Worm (Caenorhabditis elegans) whole organism, young adult: Measurements from ENCODE around the gene H01M10.1.

Source experiments
- F22D6.2 ChIP-seq: sonication (generic microtip); optimal IDR thresholded peaks from 2 replicates; lab custom pipeline; 2016; ENCODE audit warnings: mild to moderate bottlenecking, missing genetic modification characterization, missing compliant biosample characterization
- F33H1.4 ChIP-seq: fragments of 200-800 bp; sonication (Bioruptor generic); IDR thresholded peaks from 2 replicates; pipeline ENCODE4 v1.3.6; 2022; ENCODE audit warnings: missing genetic modification reagents, missing genetic modification characterization, missing compliant biosample characterization
- F37B4.10 ChIP-seq: fragments of 200-800 bp; sonication (Bioruptor generic); IDR thresholded peaks from 2 replicates; pipeline ENCODE4 v1.3.6; 2022; ENCODE audit warnings: missing genetic modification characterization, missing compliant biosample characterization
- F49E8.2 ChIP-seq: sonication (generic microtip); optimal IDR thresholded peaks from 3 replicates; lab custom pipeline; 2017; ENCODE audit warnings: missing genetic modification characterization, mild to moderate bottlenecking, missing compliant biosample characterization, antibody characterized with exemption, moderate library complexity; ENCODE audit not compliant: insufficient read depth
- K11D2.4 ChIP-seq: fragments of 200-800 bp; sonication (Bioruptor generic); IDR thresholded peaks from 2 replicates; pipeline ENCODE4 v1.3.6; 2022; ENCODE audit warnings: missing genetic modification reagents, missing genetic modification characterization, missing compliant biosample characterization
- K12H6.12 ChIP-seq: fragments of 200-800 bp; sonication (Bioruptor generic); optimal IDR thresholded peaks from 2 replicates; lab custom pipeline; 2018; ENCODE audit warnings: mild to moderate bottlenecking, missing genetic modification characterization, missing compliant biosample characterization
- Y67H2A.10 ChIP-seq: fragments of 200-800 bp; sonication (Bioruptor generic); conservative IDR thresholded peaks from 2 replicates; pipeline ENCODE4 v1.3.6; 2022; ENCODE audit warnings: missing genetic modification reagents, missing genetic modification characterization, missing compliant biosample characterization
- aptf-2 ChIP-seq: fragments of 200-800 bp; sonication (Bioruptor generic); conservative IDR thresholded peaks from 2 replicates; pipeline ENCODE4 v1.3.6; 2022; ENCODE audit warnings: missing genetic modification reagents, missing genetic modification characterization, missing compliant biosample characterization
- ceh-27 ChIP-seq: fragments of 200-800 bp; sonication (Bioruptor generic); optimal IDR thresholded peaks from 2 replicates; lab custom pipeline; 2018; ENCODE audit warnings: mild to moderate bottlenecking, missing genetic modification characterization, moderate library complexity, missing compliant biosample characterization
- ceh-58 ChIP-seq: fragments of 200-800 bp; sonication (Bioruptor generic); IDR thresholded peaks from 2 replicates; pipeline ENCODE4 v1.3.6; 2022; ENCODE audit warnings: missing genetic modification characterization, missing compliant biosample characterization
- ceh-91 ChIP-seq: fragments of 200-800 bp; sonication (Bioruptor generic); IDR thresholded peaks from 2 replicates; pipeline ENCODE4 v1.3.6; 2022; ENCODE audit warnings: missing genetic modification reagents, missing genetic modification characterization, missing compliant biosample characterization
- chd-7 ChIP-seq: sonication (generic microtip); optimal IDR thresholded peaks from 2 replicates; lab custom pipeline; 2016; ENCODE audit warnings: mild to moderate bottlenecking, missing genetic modification characterization, moderate library complexity, missing compliant biosample characterization
- die-1 ChIP-seq: sonication (generic microtip); optimal IDR thresholded peaks from 2 replicates; lab custom pipeline; 2016; ENCODE audit warnings: missing genotype, mild to moderate bottlenecking, missing genetic modification characterization, missing compliant biosample characterization
- dpff-1 ChIP-seq: sonication (generic microtip); optimal IDR thresholded peaks from 2 replicates; lab custom pipeline; 2017; ENCODE audit warnings: mild to moderate bottlenecking, missing genetic modification characterization, missing compliant biosample characterization
- efl-1 ChIP-seq: fragments of 150-350 bp; optimal IDR thresholded peaks from 2 replicates; lab custom pipeline; 2014; ENCODE audit warnings: missing biosample characterization, missing genetic modification reagents, missing genetic modification characterization
- egl-44 ChIP-seq: fragments of 200-800 bp; sonication (Bioruptor generic); IDR thresholded peaks from 2 replicates; pipeline ENCODE4 v1.3.6; 2022; ENCODE audit warnings: missing genetic modification reagents, missing genetic modification characterization, missing compliant biosample characterization
- egrh-3 ChIP-seq: fragments of 200-800 bp; sonication (Bioruptor generic); IDR thresholded peaks from 2 replicates; pipeline ENCODE4 v1.3.6; 2022; ENCODE audit warnings: missing genetic modification reagents, missing genetic modification characterization, missing compliant biosample characterization
- gei-17 ChIP-seq: fragments of 200-800 bp; sonication (Bioruptor generic); optimal IDR thresholded peaks from 2 replicates; lab custom pipeline; 2018; ENCODE audit warnings: mild to moderate bottlenecking, missing genetic modification characterization, missing compliant biosample characterization
- hlh-12 ChIP-seq: sonication (generic microtip); optimal IDR thresholded peaks from 2 replicates; lab custom pipeline; 2016; ENCODE audit warnings: missing genetic modification characterization, missing compliant biosample characterization
- hlh-26 ChIP-seq: fragments of 200-800 bp; sonication (Bioruptor generic); conservative IDR thresholded peaks from 2 replicates; pipeline ENCODE4 v1.3.6; 2022; ENCODE audit warnings: missing genetic modification reagents, missing genetic modification characterization, missing compliant biosample characterization
- hmg-1.2 ChIP-seq: fragments of 200-800 bp; sonication (Bioruptor generic); IDR thresholded peaks from 2 replicates; pipeline ENCODE4 v1.3.6; 2022; ENCODE audit warnings: missing genetic modification reagents, missing genetic modification characterization, missing compliant biosample characterization
- hsf-1 ChIP-seq: fragments of 200-800 bp; sonication (Bioruptor generic); IDR thresholded peaks from 2 replicates; pipeline ENCODE4 v1.3.6; 2022; ENCODE audit warnings: missing genetic modification reagents, missing genetic modification characterization, missing compliant biosample characterization
- lag-1 ChIP-seq: fragments of 200-800 bp; sonication (Bioruptor generic); IDR thresholded peaks from 2 replicates; pipeline ENCODE4 v1.3.6; 2022; ENCODE audit warnings: missing genetic modification reagents, missing genetic modification characterization, missing compliant biosample characterization
- let-526 ChIP-seq: fragments of 200-800 bp; sonication (Bioruptor generic); IDR thresholded peaks from 2 replicates; pipeline ENCODE4 v1.3.6; 2022; ENCODE audit warnings: missing genetic modification reagents, missing genetic modification characterization, missing compliant biosample characterization
- let-607 ChIP-seq, 2 experiments: fragments of 200-800 bp in 1 of 2; sonication (Bioruptor generic) in 1 of 2; sonication (generic microtip) in 1 of 2; optimal IDR thresholded peaks; 2 replicates each; lab custom pipeline; 2016 to 2018; ENCODE audit warnings: mild to moderate bottlenecking in 2 of 2, missing compliant biosample characterization in 2 of 2, missing genetic modification characterization in 2 of 2, moderate library complexity in 2 of 2, missing genotype in 1 of 2
- lin-35 ChIP-seq, 3 experiments: fragments of 150-350 bp in 2 of 3; sonication (generic microtip) in 1 of 3; optimal IDR thresholded peaks; 2 replicates each; lab custom pipeline; 2014 to 2018; ENCODE audit warnings: missing biosample characterization in 3 of 3, missing genetic modification characterization in 3 of 3, missing genetic modification reagents in 3 of 3
- lin-40 ChIP-seq: sonication (generic microtip); optimal IDR thresholded peaks from 2 replicates; lab custom pipeline; 2016; ENCODE audit warnings: missing genetic modification characterization, mild to moderate bottlenecking, missing compliant biosample characterization, missing genotype, missing genetic modification reagents
- lin-54 ChIP-seq: fragments of 200-800 bp; sonication (Bioruptor generic); optimal IDR thresholded peaks from 2 replicates; lab custom pipeline; 2018; ENCODE audit warnings: mild to moderate bottlenecking, missing genetic modification characterization, missing compliant biosample characterization
- lir-1 ChIP-seq: fragments of 200-800 bp; sonication (Bioruptor generic); conservative IDR thresholded peaks from 2 replicates; pipeline ENCODE4 v1.3.6; 2022; ENCODE audit warnings: missing genetic modification reagents, missing genetic modification characterization, missing compliant biosample characterization
- madf-3 ChIP-seq: fragments of 200-800 bp; sonication (Bioruptor generic); IDR thresholded peaks from 2 replicates; pipeline ENCODE4 v1.3.6; 2022; ENCODE audit warnings: missing genetic modification reagents, missing genetic modification characterization, missing compliant biosample characterization
- madf-8 ChIP-seq: fragments of 200-800 bp; sonication (Bioruptor generic); conservative IDR thresholded peaks from 2 replicates; pipeline ENCODE4 v1.3.6; 2022; ENCODE audit warnings: missing genetic modification reagents, missing genetic modification characterization, missing compliant biosample characterization
- mcd-1 ChIP-seq: fragments of 200-800 bp; sonication (Bioruptor generic); IDR thresholded peaks from 2 replicates; pipeline ENCODE4 v1.3.6; 2022; ENCODE audit warnings: missing genetic modification reagents, missing genetic modification characterization, missing compliant biosample characterization
- nfya-1 ChIP-seq: sonication (generic microtip); optimal IDR thresholded peaks from 2 replicates; lab custom pipeline; 2017; ENCODE audit warnings: antibody characterized with exemption, missing compliant biosample characterization, missing genetic modification characterization, borderline replicate concordance; ENCODE audit not compliant: insufficient read depth
- nfyb-1 ChIP-seq: fragments of 200-800 bp; sonication (Bioruptor generic); IDR thresholded peaks from 2 replicates; pipeline ENCODE4 v1.3.6; 2022; ENCODE audit warnings: missing genetic modification reagents, missing genetic modification characterization, missing compliant biosample characterization
- nhr-120 ChIP-seq: fragments of 200-800 bp; sonication (Bioruptor generic); IDR thresholded peaks from 2 replicates; pipeline ENCODE4 v1.3.6; 2022; ENCODE audit warnings: missing genetic modification characterization, missing compliant biosample characterization
- nhr-27 ChIP-seq: fragments of 200-800 bp; sonication (Bioruptor generic); optimal IDR thresholded peaks from 2 replicates; lab custom pipeline; 2018; ENCODE audit warnings: mild to moderate bottlenecking, missing genetic modification characterization, moderate library complexity, missing compliant biosample characterization
- pbrm-1 ChIP-seq: fragments of 200-800 bp; sonication (Bioruptor generic); IDR thresholded peaks from 2 replicates; pipeline ENCODE4 v1.3.6; 2022; ENCODE audit warnings: missing genetic modification reagents, missing genetic modification characterization, missing compliant biosample characterization
- pha-4 ChIP-seq: fragments of 150-350 bp; sonication (generic microtip); optimal IDR thresholded peaks from 2 replicates; lab custom pipeline; 2014; ENCODE audit warnings: missing biosample characterization, missing genetic modification reagents, missing genetic modification characterization
- rec-8 ChIP-seq, 2 experiments: sonication (generic microtip); optimal IDR thresholded peaks; 2 replicates each; lab custom pipeline; 2016; ENCODE audit warnings: mild to moderate bottlenecking in 2 of 2, missing genetic modification characterization in 2 of 2, missing genetic modification reagents in 2 of 2, missing genotype in 2 of 2, missing biosample characterization in 1 of 2, missing compliant biosample characterization in 1 of 2, moderate library complexity in 1 of 2
- snpc-1.1 ChIP-seq: sonication (generic microtip); optimal IDR thresholded peaks from 2 replicates; lab custom pipeline; 2017; ENCODE audit warnings: missing genetic modification characterization, mild to moderate bottlenecking, missing compliant biosample characterization, antibody characterized with exemption, moderate library complexity, missing genotype, missing genetic modification reagents; ENCODE audit not compliant: insufficient read depth
- snpc-4 ChIP-seq, 5 experiments: fragments of 150-350 bp in 1 of 5; sonication (generic microtip) in 4 of 5; optimal IDR thresholded peaks; 2 replicates each; lab custom pipeline; 2014 to 2018; ENCODE audit warnings: missing genetic modification characterization in 5 of 5, missing biosample characterization in 3 of 5, antibody characterized with exemption in 2 of 5, mild to moderate bottlenecking in 2 of 5, missing compliant biosample characterization in 2 of 5, missing genotype in 2 of 5, moderate library complexity in 2 of 5, missing genetic modification reagents in 1 of 5
- unc-62 ChIP-seq: fragments of 150-350 bp; optimal IDR thresholded peaks from 2 replicates; lab custom pipeline; 2014; ENCODE audit warnings: missing biosample characterization, missing genetic modification reagents, missing genetic modification characterization
- xnd-1 ChIP-seq: sonication (generic microtip); optimal IDR thresholded peaks from 2 replicates; lab custom pipeline; 2016; ENCODE audit warnings: missing genotype, missing genetic modification reagents, missing genetic modification characterization, missing compliant biosample characterization
- ztf-28 ChIP-seq: fragments of 200-800 bp; sonication (Bioruptor generic); IDR thresholded peaks from 2 replicates; pipeline ENCODE4 v1.3.6; 2022; ENCODE audit warnings: missing genetic modification reagents, missing genetic modification characterization, missing compliant biosample characterization

H01M10.1 gene

DNA sequence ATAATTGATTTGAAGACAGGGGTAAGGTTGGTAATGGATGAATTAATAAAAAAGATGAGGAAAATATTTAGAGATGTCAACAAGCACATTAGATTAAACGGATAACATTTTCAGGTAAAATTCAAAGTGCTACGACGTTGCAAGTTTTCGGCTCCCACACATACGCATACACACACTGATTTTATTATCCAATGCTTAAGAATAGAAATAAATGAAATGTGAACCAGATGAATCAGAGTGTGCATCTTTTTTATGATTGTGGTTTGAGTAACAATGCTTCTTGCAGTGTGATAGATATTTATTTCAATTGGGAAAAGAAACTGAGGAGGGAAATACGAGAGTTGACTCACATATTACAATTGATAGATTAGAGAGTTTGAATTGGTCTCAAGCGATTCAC lies 41.7 kb downstream of the H01M10.1 start:
- no peak for TF ChIP-seq hsf-1 (GFP tag; lab: Robert Waterston, UW)
- TF ChIP-seq Y67H2A.10 = no peak
- no peak for TF ChIP-seq pha-4 (tag; lab: Kevin White, UChicago)
- TF ChIP-seq let-526 (GFP tag; lab: Robert Waterston, UW) = no peak
- TF ChIP-seq F33H1.4 (GFP tag; lab: Robert Waterston, UW) = no peak
- no peak for TF ChIP-seq nhr-27
- no peak for TF ChIP-seq hlh-26 (GFP tag; lab: Robert Waterston, UW)
- no peak for TF ChIP-seq egrh-3 (GFP tag; lab: Robert Waterston, UW)
- no peak for TF ChIP-seq nhr-120 (GFP tag; lab: Robert Waterston, UW)
- no peak for TF ChIP-seq aptf-2 (GFP tag; lab: Robert Waterston, UW)
- TF ChIP-seq ztf-28 (GFP tag; lab: Robert Waterston, UW) = no peak
- TF ChIP-seq lag-1 (GFP tag; lab: Robert Waterston, UW) = no peak
- TF ChIP-seq lir-1 (GFP tag; lab: Robert Waterston, UW) = no peak

DNA sequence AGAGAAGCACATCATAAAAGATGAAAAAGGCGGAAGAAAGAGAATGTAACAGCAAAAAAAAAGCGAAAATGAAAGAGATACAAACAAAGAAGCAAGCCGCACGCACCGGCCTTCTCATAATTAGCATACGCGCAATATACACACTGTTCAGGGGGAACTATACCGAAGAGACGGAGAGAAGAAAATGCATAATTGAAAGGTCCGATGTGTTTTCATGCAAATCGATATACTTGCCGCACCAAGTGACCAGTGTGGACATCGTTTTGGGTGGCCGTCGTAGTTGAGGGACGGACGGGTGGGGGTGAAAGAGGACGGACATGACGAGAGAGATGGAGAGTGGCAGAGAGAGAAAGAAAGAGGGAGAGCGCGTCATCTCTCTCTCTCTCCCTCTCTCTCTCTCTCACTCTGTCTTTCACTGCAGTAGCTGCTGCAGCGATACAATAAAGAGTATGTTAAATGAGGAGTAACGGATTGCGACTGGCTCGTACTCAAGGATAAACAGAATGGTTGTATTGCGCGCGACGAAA lies 44.1 kb downstream of the H01M10.1 start:
- TF ChIP-seq unc-62 (GFP tag; lab: Kevin White, UChicago) (no peak), lin-54 (no peak), F33H1.4 (GFP tag; lab: Robert Waterston, UW) (no peak), chd-7 (peak; percentile 56), lin-35 (GFP tag; optimal IDR thresholded peaks at IDR 0.05; lab: Kevin White, UChicago) (peak in 1 of 3 experiments; percentile 3), F22D6.2 (no peak), hlh-12 (tag; lab: Kevin White, UChicago) (no peak), mcd-1 (0 out of 2 replicates have a peak, but pooled peaks have one; percentile 36), F37B4.10 (no peak), ztf-28 (GFP tag; lab: Robert Waterston, UW) (no peak), lir-1 (GFP tag; lab: Robert Waterston, UW) (no peak), hmg-1.2 (GFP tag; lab: Robert Waterston, UW) (peak; percentile 53; the same call in 1 of the 2 replicates), K12H6.12 (tag; lab: Kevin White, UChicago) (peak; percentile 83), lin-40 (tag; lab: Kevin White, UChicago) (peak; percentile 54), ceh-91 (GFP tag; lab: Robert Waterston, UW) (no peak), gei-17 (GFP tag; lab: Kevin White, UChicago) (peak; percentile 8), efl-1 (no peak), madf-3 (GFP tag; lab: Robert Waterston, UW) (0 out of 2 replicates have a peak, but pooled peaks have one; percentile 54), nhr-27 (no peak), dpff-1 (tag; lab: Kevin White, UChicago) (no peak), snpc-4 (GFP tag; optimal IDR thresholded peaks at IDR 0.05; lab: Kevin White, UChicago) (no peak), snpc-4 (tag; optimal IDR thresholded peaks at IDR 0.05; lab: Kevin White, UChicago) (peak in 2 of 4 experiments; percentile 4 to 15), K11D2.4 (0 out of 2 replicates have a peak, but pooled peaks have one; percentile 46), pbrm-1 (GFP tag; lab: Robert Waterston, UW) (0 out of 2 replicates have a peak, but pooled peaks have one; percentile 46), lag-1 (GFP tag; lab: Robert Waterston, UW) (no peak), ceh-58 (GFP tag; lab: Robert Waterston, UW) (no peak), madf-8 (no peak), nfya-1 (tag; lab: Kevin White, UChicago) (no peak), F49E8.2 (tag; lab: Kevin White, UChicago) (no peak), die-1 (tag; lab: Kevin White, UChicago) (peak; percentile 31), rec-8 (tag; optimal IDR thresholded peaks at IDR 0.05; lab: Kevin White, UChicago) (no peak), ceh-27 (GFP tag; lab: Kevin White, UChicago) (peak; percentile 78), xnd-1 (tag; lab: Kevin White, UChicago) (no peak), let-607 (tag; optimal IDR thresholded peaks at IDR 0.05; lab: Kevin White, UChicago) (no peak), egl-44 (GFP tag; lab: Robert Waterston, UW) (no peak), aptf-2 (GFP tag; lab: Robert Waterston, UW) (no peak), snpc-1.1 (tag; lab: Kevin White, UChicago) (no peak), nfyb-1 (GFP tag; lab: Robert Waterston, UW) (no peak)
